Fruit fly (Drosophila melanogaster): ENCODE results near the gene Prp31.

The Prp31 gene

dm6 chr3L:15158330-15159114 is at the start of gene Prp31, which contains the start of gene Msh6:
Gene Prp31, plus strand, starts transcription at chr3L:15159100.
Gene Msh6, minus strand, starts transcription at chr3L:15158562.
- peak; percentile 32 for TF ChIP-seq CG17801 (GFP tag; optimal IDR thresholded peaks at IDR 0.05; ENCODE audit: partially characterized antibody)

DNA sequence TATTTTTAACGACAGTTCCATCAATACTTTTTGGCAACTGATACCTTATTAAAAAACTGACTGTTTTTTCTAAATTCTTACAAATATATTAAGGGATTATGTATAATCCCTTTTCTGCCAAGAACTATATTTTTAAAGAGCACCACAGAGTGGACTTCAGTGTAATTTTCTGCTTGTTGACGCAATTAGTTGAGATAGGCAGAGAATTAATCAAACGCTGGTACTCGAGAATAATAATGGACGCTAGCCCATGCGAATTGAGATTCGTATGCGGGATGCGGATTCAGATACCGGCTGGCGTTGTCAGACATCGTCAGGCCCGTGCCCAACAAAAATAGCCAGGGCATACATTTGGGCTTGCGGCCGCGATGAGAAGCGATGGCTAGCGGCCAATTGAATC is 45.6 kb upstream of the Prp31 start, which contains the start of gene CG13458:
Gene CG13458, plus strand, starts transcription at position 301 of the 400 bp plus-strand sequence.
- TF ChIP-seq CG17801 (GFP tag; optimal IDR thresholded peaks at IDR 0.05; ENCODE audit: partially characterized antibody), result no peak

- no peak for TF ChIP-seq CG17801 (GFP tag; optimal IDR thresholded peaks at IDR 0.05; ENCODE audit: partially characterized antibody)
These were observed 42.4 kb upstream of the Prp31 start, which contains the start of gene Cep135 for dm6 chr3L:15116536-15116935. Gene Cep135, plus strand, starts transcription at chr3L:15116737.

DNA sequence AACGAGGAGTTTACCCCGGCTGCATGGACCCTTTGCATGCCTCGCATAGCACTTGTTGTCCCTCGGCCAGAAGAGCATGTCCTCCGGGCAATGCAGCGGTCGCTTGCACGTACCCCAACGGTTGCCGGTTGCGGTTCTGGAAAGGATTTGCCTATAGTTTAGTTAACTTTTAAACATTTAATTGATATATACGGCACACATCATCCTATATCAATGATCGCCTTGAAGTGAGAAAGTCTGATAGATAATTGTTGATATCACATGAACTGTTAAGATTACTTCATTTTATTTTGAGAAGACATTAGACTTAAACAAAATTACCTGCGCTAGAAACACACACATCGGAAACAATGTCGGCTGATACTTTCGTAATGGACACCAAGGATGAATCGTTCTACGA is 37.6 kb upstream of the Prp31 start, which contains the start of gene CG32847:
Gene CG32847, plus strand, starts transcription at position 301 of the 400 bp plus-strand sequence.
- TF ChIP-seq CG17801 (GFP tag; optimal IDR thresholded peaks at IDR 0.05; ENCODE audit: partially characterized antibody), result no peak

- no peak for TF ChIP-seq CG17801 (GFP tag; optimal IDR thresholded peaks at IDR 0.05; ENCODE audit: partially characterized antibody)
These were observed 35.2 kb upstream of the Prp31 start for dm6 chr3L:15123736-15124135.

- no peak for TF ChIP-seq CG17801 (GFP tag; optimal IDR thresholded peaks at IDR 0.05; ENCODE audit: partially characterized antibody)
These were observed 33.7 kb upstream of the Prp31 start, which contains the start of gene CG16959 for dm6 chr3L:15125077-15125652. Gene CG16959, minus strand, starts transcription at chr3L:15125321.

- no peak for TF ChIP-seq CG17801 (GFP tag; optimal IDR thresholded peaks at IDR 0.05; ENCODE audit: partially characterized antibody)
These were observed 33.2 kb upstream of the Prp31 start for dm6 chr3L:15125717-15126116.

DNA sequence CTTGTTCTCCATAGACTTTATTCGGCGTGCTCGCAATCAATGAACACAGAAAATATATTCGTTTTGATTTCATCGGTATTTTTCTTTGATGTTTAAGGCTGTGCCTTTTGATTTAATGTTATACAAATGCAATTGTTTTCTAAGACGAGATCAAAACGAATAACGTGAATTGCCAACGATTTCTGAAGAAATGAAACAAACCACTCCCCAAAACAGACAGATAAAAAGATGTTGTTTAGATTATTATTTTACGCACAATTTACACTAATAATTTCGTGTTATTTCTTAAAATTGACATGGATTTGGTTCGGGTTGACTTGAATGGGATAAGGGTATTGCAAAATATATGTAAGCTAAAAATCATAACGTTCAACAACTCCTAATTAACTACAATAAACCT is 27.6 kb upstream of the Prp31 start, which contains the start of gene CG13457:
Gene CG13457, minus strand, starts transcription at position 101 of the 400 bp plus-strand sequence.
- TF ChIP-seq CG17801 (GFP tag; optimal IDR thresholded peaks at IDR 0.05; ENCODE audit: partially characterized antibody), result no peak

DNA sequence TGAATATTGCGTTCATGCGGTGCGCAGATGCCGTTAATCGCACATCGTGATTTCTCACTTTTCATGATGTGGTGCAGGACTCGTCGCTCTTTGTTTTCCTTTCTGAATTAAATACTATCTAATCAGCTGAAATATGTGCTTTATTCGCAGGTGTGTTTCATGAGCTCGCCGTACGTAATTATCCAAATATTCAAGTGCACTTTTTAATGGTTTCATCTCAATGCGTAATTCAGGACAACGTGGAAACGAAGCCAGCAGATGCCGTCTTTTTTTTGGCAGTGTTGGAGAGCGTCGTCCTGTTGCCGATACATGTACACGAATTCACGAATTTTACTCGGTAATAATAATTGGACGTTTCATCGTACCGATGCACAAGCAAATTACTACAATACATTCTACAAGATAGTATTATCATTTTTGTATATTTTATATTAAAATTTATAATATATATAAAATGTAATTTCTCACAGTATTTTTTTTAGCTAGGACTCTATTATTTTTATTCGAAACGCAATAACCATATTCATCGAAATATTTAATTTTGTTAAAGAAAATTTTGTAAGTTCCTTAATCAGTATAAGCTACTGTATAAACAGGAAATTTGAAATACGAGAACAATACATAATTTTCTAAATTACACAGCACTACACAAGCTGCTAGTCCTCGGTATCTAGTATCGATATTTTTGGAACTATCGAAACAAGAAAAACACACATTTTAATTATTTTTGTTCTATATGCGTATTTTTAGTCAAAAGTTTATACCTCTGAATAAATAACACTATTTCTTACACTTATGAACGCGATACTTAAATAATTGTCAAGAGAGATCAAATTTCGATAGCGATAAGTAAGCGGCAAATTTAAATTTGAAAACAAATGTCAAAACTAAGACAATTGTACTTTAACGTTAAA is 22.0 kb upstream of the Prp31 start, which contains the start of gene CG12316:
Gene CG12316, minus strand, starts transcription at position 276 of the 914 bp plus-strand sequence.
- peak; percentile 68 for TF ChIP-seq CG17801 (GFP tag; optimal IDR thresholded peaks at IDR 0.05; ENCODE audit: partially characterized antibody)

DNA sequence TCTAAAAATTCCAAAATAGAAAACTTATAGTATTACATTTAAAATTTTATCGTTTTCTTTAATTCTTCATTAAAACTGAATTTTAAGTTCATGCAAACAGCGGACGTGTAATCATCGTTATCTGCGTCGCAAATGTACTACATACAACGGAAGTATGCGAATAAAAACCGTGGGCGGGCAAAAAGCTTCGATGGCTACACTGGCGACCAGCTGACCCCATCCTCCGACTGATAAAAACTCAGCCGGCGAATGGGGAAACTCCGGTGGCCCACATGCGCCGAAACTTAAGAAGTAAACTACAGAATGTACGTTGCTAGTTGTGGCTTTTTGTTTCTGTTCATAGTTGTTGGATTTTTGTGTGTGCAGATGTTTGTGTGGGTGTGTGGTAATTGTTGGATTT is 21.1 kb upstream of the Prp31 start:
- no peak for TF ChIP-seq CG17801 (GFP tag; optimal IDR thresholded peaks at IDR 0.05; ENCODE audit: partially characterized antibody)

DNA sequence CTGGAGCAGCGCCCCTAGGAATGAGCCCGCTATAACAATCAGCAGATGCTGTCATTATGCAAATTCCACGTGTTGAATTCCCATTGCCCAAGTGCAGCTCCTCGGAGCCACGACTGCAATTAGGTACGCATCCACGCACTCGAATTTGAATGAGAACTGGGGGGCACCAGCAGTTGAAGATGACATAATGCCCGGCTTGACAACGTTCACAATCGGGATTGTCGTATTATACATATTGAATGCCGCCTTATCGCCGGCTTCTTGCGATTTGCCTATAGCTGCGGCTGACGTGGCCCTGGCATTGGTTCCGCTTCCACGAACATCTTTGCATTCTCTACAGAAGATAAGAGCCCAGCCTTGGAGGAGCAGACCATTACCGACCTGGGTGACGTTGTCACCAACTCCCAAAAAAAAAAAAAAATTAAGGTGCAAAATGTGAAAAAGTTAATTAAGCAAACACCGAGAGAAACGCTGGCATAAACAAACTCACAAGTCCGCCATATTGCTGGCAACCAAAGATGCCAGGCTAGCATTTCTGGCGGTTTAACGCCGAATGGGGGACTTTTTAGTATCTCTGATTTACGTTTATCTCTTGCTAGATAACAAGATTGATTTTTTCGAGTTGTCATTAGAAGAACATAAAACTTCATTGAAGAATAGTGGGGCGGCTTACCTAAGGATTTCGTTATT is 18.5 kb upstream of the Prp31 start:
- no peak for TF ChIP-seq CG17801 (GFP tag; optimal IDR thresholded peaks at IDR 0.05; ENCODE audit: partially characterized antibody)

- TF ChIP-seq CG17801 (GFP tag; optimal IDR thresholded peaks at IDR 0.05; ENCODE audit: partially characterized antibody), result no peak
These were observed 17.5 kb upstream of the Prp31 start for dm6 chr3L:15141118-15142003.

Data from ovary, adult (tissue).